Worm (Caenorhabditis elegans): ENCODE data around the gene acdh-10.

ce11 chrX:17227376-17227775 is 12.7 kb upstream of the acdh-10 start:
- no peak for TF ChIP-seq xbp-1 (tag; optimal IDR thresholded peaks at IDR 0.05)
- no peak for TF ChIP-seq ets-5 (GFP tag; IDR thresholded peaks at IDR 0.05)
- no peak for TF ChIP-seq C16A3.4 (tag; optimal IDR thresholded peaks at IDR 0.05)
- no peak for TF ChIP-seq elt-3 (tag; optimal IDR thresholded peaks at IDR 0.05)
- TF ChIP-seq Y116A8C.19 (tag; optimal IDR thresholded peaks at IDR 0.05; ENCODE audit: borderline replicate concordance) = no peak
- TF ChIP-seq hlh-17 (GFP tag; optimal IDR thresholded peaks at IDR 0.05; ENCODE audit: borderline replicate concordance) = no peak
- no peak for TF ChIP-seq nhr-11 (tag; optimal IDR thresholded peaks at IDR 0.05)
- no peak for TF ChIP-seq lin-13 (GFP tag; optimal IDR thresholded peaks at IDR 0.05)
- TF ChIP-seq lir-3 (tag; optimal IDR thresholded peaks at IDR 0.05; ENCODE audit: poor library complexity) = no peak
- no peak for TF ChIP-seq snpc-4 (tag; optimal IDR thresholded peaks at IDR 0.05)
- no peak for TF ChIP-seq fkh-4 (tag; optimal IDR thresholded peaks at IDR 0.05; ENCODE audit: borderline replicate concordance)
